Fruit fly (Drosophila melanogaster): ENCODE measurements around the gene His4r.

The His4r gene

dm6 chr3R:14674762-14675161, 49.2 kb downstream of the His4r start (continued):
- TF ChIP-seq Hr51 (GFP tag; optimal IDR thresholded peaks at IDR 0.05) (peak; percentile 47 to 48), CG13287 (GFP tag; IDR thresholded peaks at IDR 0.05; ENCODE audit: partially characterized antibody) (no peak), CG8290 (GFP tag; optimal IDR thresholded peaks at IDR 0.05) (peak; percentile 30), CG8290 (tag; optimal IDR thresholded peaks at IDR 0.05) (no peak), shn (GFP tag; optimal IDR thresholded peaks at IDR 0.05) (no peak), da (GFP tag; optimal IDR thresholded peaks at IDR 0.05) (no peak), Bgb (GFP tag; IDR thresholded peaks at IDR 0.05; ENCODE audit: partially characterized antibody) (no peak), CoRest (tag; optimal IDR thresholded peaks at IDR 0.05) (peak; percentile 59), NC2α (GFP tag; optimal IDR thresholded peaks at IDR 0.05) (peak; percentile 23), CG13894 (tag; optimal IDR thresholded peaks at IDR 0.05) (no peak), CG15073 (GFP tag; optimal IDR thresholded peaks at IDR 0.05) (no peak), dati (GFP tag; IDR thresholded peaks at IDR 0.05) (no peak), CG30403 (GFP tag; optimal IDR thresholded peaks at IDR 0.05) (peak; percentile 52), BEAF-32 (GFP tag; optimal IDR thresholded peaks at IDR 0.05) (no peak), Sox100B (GFP tag; optimal IDR thresholded peaks at IDR 0.05) (peak; percentile 49), vnd (GFP tag; IDR thresholded peaks at IDR 0.05; ENCODE audit: partially characterized antibody) (no peak), CG13424 (tag; optimal IDR thresholded peaks at IDR 0.05) (peak; percentile 30), D (optimal IDR thresholded peaks at IDR 0.05) (no peak), D (GFP tag; optimal IDR thresholded peaks at IDR 0.05) (peak; percentile 69), ash1 (GFP tag; optimal IDR thresholded peaks at IDR 0.05) (no peak), Aef1 (GFP tag; IDR thresholded peaks at IDR 0.05) (no peak), CG10147 (GFP tag; optimal IDR thresholded peaks at IDR 0.05) (no peak), CG17361 (GFP tag; IDR thresholded peaks at IDR 0.05) (peak; percentile 75), CG10431 (GFP tag; optimal IDR thresholded peaks at IDR 0.05) (no peak), btn (GFP tag; optimal IDR thresholded peaks at IDR 0.05) (no peak), sens (GFP tag) (peak; percentile 94), Lhr (GFP tag; optimal IDR thresholded peaks at IDR 0.05) (peak; percentile 12), abd-A (tag; optimal IDR thresholded peaks at IDR 0.05) (no peak), CG12769 (tag; optimal IDR thresholded peaks at IDR 0.05) (no peak), CG6654 (GFP tag; optimal IDR thresholded peaks at IDR 0.05) (no peak), Dfd (GFP tag; optimal IDR thresholded peaks at IDR 0.05) (no peak), CG16863 (GFP tag; optimal IDR thresholded peaks at IDR 0.05) (peak; percentile 45), Dref (GFP tag; IDR thresholded peaks at IDR 0.05) (no peak), CG4707 (GFP tag; optimal IDR thresholded peaks at IDR 0.05) (no peak), Asciz (GFP tag; optimal IDR thresholded peaks at IDR 0.05) (peak; percentile 24), D19A (tag; optimal IDR thresholded peaks at IDR 0.05) (peak; percentile 50), odd (GFP tag; optimal IDR thresholded peaks at IDR 0.05) (peak; percentile 14), cg (GFP tag; optimal IDR thresholded peaks at IDR 0.05) (no peak), Elba2 (GFP tag; optimal IDR thresholded peaks at IDR 0.05) (peak; percentile 69), crp (GFP tag; optimal IDR thresholded peaks at IDR 0.05) (no peak), zfh1 (GFP tag; IDR thresholded peaks at IDR 0.05) (peak; percentile 89), CG4820 (GFP tag; optimal IDR thresholded peaks at IDR 0.05) (peak; percentile 70), bcd (GFP tag; optimal IDR thresholded peaks at IDR 0.05) (peak; percentile 38), CG8765 (GFP tag; IDR thresholded peaks at IDR 0.05) (peak; percentile 75), Trl (optimal IDR thresholded peaks at IDR 0.05) (no peak), Trl (GFP tag; optimal IDR thresholded peaks at IDR 0.05) (no peak), Kr (GFP tag; optimal IDR thresholded peaks at IDR 0.05) (peak; percentile 67), CG10979 (tag; optimal IDR thresholded peaks at IDR 0.05) (peak; percentile 88), Xbp1 (GFP tag; optimal IDR thresholded peaks at IDR 0.05) (peak; percentile 58), gsb (GFP tag; IDR thresholded peaks at IDR 0.05) (no peak), tna (GFP tag; IDR thresholded peaks at IDR 0.05; ENCODE audit: partially characterized antibody) (no peak), cwo (GFP tag; optimal IDR thresholded peaks at IDR 0.05) (no peak)
